Worm (Caenorhabditis elegans): ENCODE data around the gene H38K22.6.

H38K22.6 gene

ce11 chrIII:4323859-4324258 lies 3.6 kb downstream of the H38K22.6 start, which contains the start of gene H38K22.9:
TSS of gene H38K22.9 (plus strand) at chrIII:4324159.
- TF ChIP-seq egl-27 (tag; optimal IDR thresholded peaks at IDR 0.05) (no peak), ztf-11 (tag; optimal IDR thresholded peaks at IDR 0.05) (no peak)

ce11 chrIII:4328208-4328987 lies 8.2 kb downstream of the H38K22.6 start:
- peak; percentile 38 for TF ChIP-seq nhr-21 (tag; optimal IDR thresholded peaks at IDR 0.05)
- TF ChIP-seq blmp-1 (tag; optimal IDR thresholded peaks at IDR 0.05; ENCODE audit: insufficient read depth), result peak; percentile 66
- TF ChIP-seq Y55F3AM.14 (GFP tag; optimal IDR thresholded peaks at IDR 0.05), result no peak
- peak; percentile 33 for TF ChIP-seq fos-1 (tag; optimal IDR thresholded peaks at IDR 0.05)
- no peak for TF ChIP-seq aly-2 (tag; optimal IDR thresholded peaks at IDR 0.05)
- no peak for TF ChIP-seq ceh-82 (tag; optimal IDR thresholded peaks at IDR 0.05)
- peak; percentile 12 for TF ChIP-seq crh-2 (tag; optimal IDR thresholded peaks at IDR 0.05)
- peak; percentile 26 for TF ChIP-seq nhr-25 (tag; optimal IDR thresholded peaks at IDR 0.05)
- TF ChIP-seq gmeb-1 (tag; optimal IDR thresholded peaks at IDR 0.05), result no peak
- no peak for TF ChIP-seq nhr-6 (tag; optimal IDR thresholded peaks at IDR 0.05)

ce11 chrIII:4330984-4331383 lies 10.8 kb downstream of the H38K22.6 start, which contains the start of gene gly-6:
TSS of gene gly-6 (minus strand) at chrIII:4331228.
- TF ChIP-seq nhr-25 (tag; optimal IDR thresholded peaks at IDR 0.05) (peak; percentile 61), ztf-1 (GFP tag; conservative IDR thresholded peaks at IDR 0.05) (no peak)

- TF ChIP-seq sma-3 (GFP tag; optimal IDR thresholded peaks at IDR 0.05) (peak; percentile 3), gmeb-1 (tag; optimal IDR thresholded peaks at IDR 0.05) (peak; percentile 38), lsy-2 (tag; optimal IDR thresholded peaks at IDR 0.05) (peak in 1 of 2 experiments; percentile 65), F13H6.1 (tag; optimal IDR thresholded peaks at IDR 0.05) (peak; percentile 16), lin-39 (tag; optimal IDR thresholded peaks at IDR 0.05) (no peak), C34F6.9 (tag; optimal IDR thresholded peaks at IDR 0.05) (peak; percentile 75), sma-9 (GFP tag; optimal IDR thresholded peaks at IDR 0.05) (peak; percentile 39), sma-9 (tag; optimal IDR thresholded peaks at IDR 0.05) (no peak), lin-13 (GFP tag; optimal IDR thresholded peaks at IDR 0.05) (peak; percentile 26), nhr-6 (tag; optimal IDR thresholded peaks at IDR 0.05) (no peak), snpc-4 (tag; optimal IDR thresholded peaks at IDR 0.05) (peak; percentile 34), ztf-11 (tag; optimal IDR thresholded peaks at IDR 0.05) (no peak), unc-55 (GFP tag; optimal IDR thresholded peaks at IDR 0.05) (peak; percentile 73), mdl-1 (tag; optimal IDR thresholded peaks at IDR 0.05) (no peak), ceh-82 (tag; optimal IDR thresholded peaks at IDR 0.05) (no peak), crh-2 (tag; optimal IDR thresholded peaks at IDR 0.05) (peak; percentile 47), nhr-129 (tag; optimal IDR thresholded peaks at IDR 0.05) (peak; percentile 3), nhr-237 (tag; optimal IDR thresholded peaks at IDR 0.05) (no peak), elt-3 (tag; optimal IDR thresholded peaks at IDR 0.05) (no peak)
These were observed 12.4 kb downstream of the H38K22.6 start, which contains the start of gene cdk-12 for ce11 chrIII:4332543-4333042. TSS of gene cdk-12 (plus strand) at chrIII:4332992.

ce11 chrIII:4335614-4336013 lies 15.4 kb downstream of the H38K22.6 start:
- TF ChIP-seq unc-55 (GFP tag; optimal IDR thresholded peaks at IDR 0.05) (peak; percentile 85), nhr-21 (tag; optimal IDR thresholded peaks at IDR 0.05) (no peak), C34F6.9 (tag; optimal IDR thresholded peaks at IDR 0.05) (peak; percentile 64), nhr-25 (tag; optimal IDR thresholded peaks at IDR 0.05) (no peak), ztf-4 (tag; optimal IDR thresholded peaks at IDR 0.05) (no peak), nhr-237 (tag; optimal IDR thresholded peaks at IDR 0.05) (no peak), egl-27 (tag; optimal IDR thresholded peaks at IDR 0.05) (no peak), skn-1 (tag; optimal IDR thresholded peaks at IDR 0.05) (no peak), sem-4 (tag; optimal IDR thresholded peaks at IDR 0.05) (peak; percentile 46), nhr-6 (tag; optimal IDR thresholded peaks at IDR 0.05) (no peak), ZK546.5 (tag; optimal IDR thresholded peaks at IDR 0.05) (no peak), mab-5 (tag; optimal IDR thresholded peaks at IDR 0.05) (no peak), F13H6.1 (tag; optimal IDR thresholded peaks at IDR 0.05) (peak; percentile 48), snpc-4 (tag; optimal IDR thresholded peaks at IDR 0.05) (no peak), Y55F3AM.14 (GFP tag; optimal IDR thresholded peaks at IDR 0.05) (no peak), lin-13 (GFP tag; optimal IDR thresholded peaks at IDR 0.05) (no peak), ztf-11 (tag; optimal IDR thresholded peaks at IDR 0.05) (no peak), sma-9 (GFP tag; optimal IDR thresholded peaks at IDR 0.05) (no peak), sma-9 (tag; optimal IDR thresholded peaks at IDR 0.05) (no peak), sma-3 (GFP tag; optimal IDR thresholded peaks at IDR 0.05) (no peak), fos-1 (tag; optimal IDR thresholded peaks at IDR 0.05) (no peak), dmd-4 (tag; optimal IDR thresholded peaks at IDR 0.05) (no peak), unc-62 (GFP tag; optimal IDR thresholded peaks at IDR 0.05) (no peak), lin-39 (tag; optimal IDR thresholded peaks at IDR 0.05) (no peak), lin-11 (tag; optimal IDR thresholded peaks at IDR 0.05) (no peak), nhr-129 (tag; optimal IDR thresholded peaks at IDR 0.05) (peak; percentile 49), lsy-2 (tag; optimal IDR thresholded peaks at IDR 0.05) (peak in 1 of 2 experiments; percentile 48), zag-1 (tag; optimal IDR thresholded peaks at IDR 0.05) (peak; percentile 34)
